Fruit fly (Drosophila melanogaster): Measurements from ENCODE around the gene mei-217.
A peak's percentile ranks its signal among the peaks of the same experiment; 100 is the strongest.

mei-217 gene

dm6 chrX:17176542-17176941 lies 33.8 kb upstream of the mei-217 start (continued):
- TF ChIP-seq br (optimal IDR thresholded peaks at IDR 0.05) (no peak), Mes4 (GFP tag; optimal IDR thresholded peaks at IDR 0.05) (peak; percentile 44), CG10462 (GFP tag; optimal IDR thresholded peaks at IDR 0.05) (no peak), CG34422 (GFP tag; IDR thresholded peaks at IDR 0.05) (peak; percentile 62; the same call in 1 of the 3 replicates), lmd (GFP tag; IDR thresholded peaks at IDR 0.05) (peak; percentile 74), chn (GFP tag; optimal IDR thresholded peaks at IDR 0.05) (no peak), dpn (GFP tag; optimal IDR thresholded peaks at IDR 0.05) (peak; percentile 41 to 50), HLH4C (GFP tag; IDR thresholded peaks at IDR 0.05; ENCODE audit: partially characterized antibody) (no peak), sug (tag; optimal IDR thresholded peaks at IDR 0.05) (peak; percentile 3), NC2α (GFP tag; optimal IDR thresholded peaks at IDR 0.05) (no peak), Ravus (GFP tag; IDR thresholded peaks at IDR 0.05) (no peak), slbo (GFP tag; IDR thresholded peaks at IDR 0.05) (peak; percentile 74), CG6654 (GFP tag; optimal IDR thresholded peaks at IDR 0.05) (no peak), CG17359 (tag; optimal IDR thresholded peaks at IDR 0.05) (peak; percentile 63), CG13287 (GFP tag; IDR thresholded peaks at IDR 0.05; ENCODE audit: partially characterized antibody) (no peak), ara (GFP tag; IDR thresholded peaks at IDR 0.05) (0 out of 2 replicates have a peak, but pooled peaks have one; percentile 35), gce (GFP tag; IDR thresholded peaks at IDR 0.05) (no peak), peb (GFP tag; IDR thresholded peaks at IDR 0.05) (0 out of 2 replicates have a peak, but pooled peaks have one; percentile 19), CG9727 (GFP tag; optimal IDR thresholded peaks at IDR 0.05) (peak; percentile 13), dm (GFP tag; optimal IDR thresholded peaks at IDR 0.05) (peak; percentile 5), eve (GFP tag; optimal IDR thresholded peaks at IDR 0.05) (peak in 1 of 2 experiments; percentile 47), p53 (GFP tag; optimal IDR thresholded peaks at IDR 0.05) (no peak), CG10366 (GFP tag; IDR thresholded peaks at IDR 0.05) (peak; percentile 64), Hmx (GFP tag; optimal IDR thresholded peaks at IDR 0.05) (no peak), CG3726 (GFP tag; IDR thresholded peaks at IDR 0.05) (0 out of 3 replicates have a peak, but pooled peaks have one; percentile 43), Side (GFP tag; optimal IDR thresholded peaks at IDR 0.05) (peak; percentile 37), prd (optimal IDR thresholded peaks at IDR 0.05) (no peak), prd (GFP tag; IDR thresholded peaks at IDR 0.05) (peak; percentile 52; the same call in 2 of the 3 replicates), Fer1 (GFP tag; optimal IDR thresholded peaks at IDR 0.05) (peak; percentile 71), Drgx (GFP tag; IDR thresholded peaks at IDR 0.05) (peak; percentile 60), CrebB (tag; optimal IDR thresholded peaks at IDR 0.05) (no peak), CG11504 (tag; optimal IDR thresholded peaks at IDR 0.05) (peak; percentile 65), Tbp (GFP tag; optimal IDR thresholded peaks at IDR 0.05) (no peak), Trl (optimal IDR thresholded peaks at IDR 0.05) (no peak), Trl (GFP tag; optimal IDR thresholded peaks at IDR 0.05) (peak; percentile 59), CG13624 (GFP tag; optimal IDR thresholded peaks at IDR 0.05) (peak; percentile 62), bowl (GFP tag; IDR thresholded peaks at IDR 0.05) (0 out of 2 replicates have a peak, but pooled peaks have one; percentile 23), cato (GFP tag; optimal IDR thresholded peaks at IDR 0.05; ENCODE audit: borderline replicate concordance) (no peak), disco-r (GFP tag; optimal IDR thresholded peaks at IDR 0.05) (peak; percentile 48), CG31388 (GFP tag; optimal IDR thresholded peaks at IDR 0.05) (no peak), CG7372 (GFP tag; IDR thresholded peaks at IDR 0.05) (peak; percentile 51; the same call in 1 of the 2 replicates), Sox102F (GFP tag; optimal IDR thresholded peaks at IDR 0.05) (peak; percentile 66), pnt (GFP tag; optimal IDR thresholded peaks at IDR 0.05) (peak; percentile 38), Hmr (GFP tag; optimal IDR thresholded peaks at IDR 0.05) (peak; percentile 27), row (GFP tag; IDR thresholded peaks at IDR 0.05) (peak; percentile 77), Med (GFP tag) (peak; percentile 80), CG11560 (tag; IDR thresholded peaks at IDR 0.05) (no peak), CG10147 (GFP tag; optimal IDR thresholded peaks at IDR 0.05) (no peak), NK7.1 (GFP tag; optimal IDR thresholded peaks at IDR 0.05) (no peak), CG16813 (GFP tag; IDR thresholded peaks at IDR 0.05; ENCODE audit: partially characterized antibody) (no peak), Pdp1 (GFP tag; optimal IDR thresholded peaks at IDR 0.05) (peak; percentile 27 to 47), scrt (GFP tag; optimal IDR thresholded peaks at IDR 0.05) (peak; percentile 32)
